Fruit fly (Drosophila melanogaster) whole organism, embryonic: ENCODE measurements around the gene CG15528.
A peak's percentile ranks its signal among the peaks of the same experiment; 100 is the strongest.

Experiments
- Abd-B ChIP-seq: fragments of 200-800 bp; sonication (Bioruptor generic); optimal IDR thresholded peaks from 2 replicates; lab custom pipeline; 2018; ENCODE audit warnings: missing biosample characterization, mild to moderate bottlenecking, missing genetic modification characterization, moderate library complexity
- BEAF-32 ChIP-seq: fragments of 200-800 bp; sonication (Bioruptor generic); optimal IDR thresholded peaks from 3 replicates; lab custom pipeline; 2017; ENCODE audit warnings: missing biosample characterization, missing genetic modification characterization, mild to moderate bottlenecking, moderate library complexity, missing genetic modification reagents
- CG10321 ChIP-seq: fragments of 200-800 bp; sonication (Bioruptor generic); IDR thresholded peaks from 2 replicates; pipeline ENCODE4 v1.3.6; 2022; ENCODE audit warnings: missing biosample characterization, missing genetic modification characterization
- CG14667 ChIP-seq: fragments of 200-800 bp; sonication (Bioruptor generic); IDR thresholded peaks from 2 replicates; pipeline ENCODE4 v1.3.6; 2022; ENCODE audit warnings: missing biosample characterization, missing genetic modification characterization
- CG15479 ChIP-seq: fragments of 200-800 bp; sonication (Bioruptor generic); optimal IDR thresholded peaks from 3 replicates; lab custom pipeline; 2019; ENCODE audit warnings: missing biosample characterization, mild to moderate bottlenecking, missing genetic modification characterization, moderate library complexity
- CG17912 ChIP-seq: fragments of 200-800 bp; sonication (Bioruptor generic); optimal IDR thresholded peaks from 2 replicates; lab custom pipeline; 2018; ENCODE audit warnings: missing biosample characterization, mild to moderate bottlenecking, missing genetic modification characterization
- CG1832 ChIP-seq: fragments of 200-800 bp; sonication (Bioruptor generic); optimal IDR thresholded peaks from 2 replicates; lab custom pipeline; 2017; ENCODE audit warnings: missing biosample characterization, mild to moderate bottlenecking, missing genetic modification characterization, inconsistent platforms
- CG2129 ChIP-seq: fragments of 200-800 bp; sonication (Bioruptor generic); IDR thresholded peaks from 2 replicates; pipeline ENCODE4 v1.3.6; 2022; ENCODE audit warnings: missing biosample characterization, missing genetic modification characterization; ENCODE audit not compliant: partially characterized antibody
- CG2202 ChIP-seq: fragments of 200-800 bp; sonication (Bioruptor generic); optimal IDR thresholded peaks from 2 replicates; lab custom pipeline; 2018; ENCODE audit warnings: missing biosample characterization, mild to moderate bottlenecking, missing genetic modification characterization
- CG6765 ChIP-seq: fragments of 200-800 bp; sonication (Bioruptor generic); optimal IDR thresholded peaks from 3 replicates; lab custom pipeline; 2017; ENCODE audit warnings: missing biosample characterization, mild to moderate bottlenecking, missing genetic modification characterization
- CG6813 ChIP-seq: fragments of 200-800 bp; sonication (Bioruptor generic); optimal IDR thresholded peaks from 2 replicates; lab custom pipeline; 2017; ENCODE audit warnings: missing biosample characterization, missing genetic modification characterization, mild to moderate bottlenecking, moderate library complexity, missing genetic modification reagents
- CG8359 ChIP-seq: fragments of 200-800 bp; sonication (Bioruptor generic); optimal IDR thresholded peaks from 2 replicates; lab custom pipeline; 2017; ENCODE audit warnings: missing biosample characterization, mild to moderate bottlenecking, missing genetic modification characterization, borderline replicate concordance
- CG8924 ChIP-seq: fragments of 200-800 bp; optimal IDR thresholded peaks from 3 replicates; lab custom pipeline; 2019; ENCODE audit warnings: missing biosample characterization, mild to moderate bottlenecking, missing genetic modification characterization, moderate library complexity
- CG9437 ChIP-seq: fragments of 200-800 bp; sonication (Bioruptor generic); optimal IDR thresholded peaks from 2 replicates; lab custom pipeline; 2018; ENCODE audit warnings: missing biosample characterization, mild to moderate bottlenecking, missing genetic modification characterization
- Drgx ChIP-seq: fragments of 200-800 bp; sonication (Bioruptor generic); IDR thresholded peaks from 2 replicates; pipeline ENCODE4 v1.3.6; 2022; ENCODE audit warnings: missing biosample characterization, missing genetic modification characterization
- Eip74EF ChIP-seq, 2 experiments: fragments of 200-800 bp in 1 of 2; fragments of >200 bp in 1 of 2; sonication (Bioruptor generic) in 1 of 2; optimal IDR thresholded peaks; 2 replicates each; lab custom pipeline; 2017 to 2019; ENCODE audit warnings: missing biosample characterization in 2 of 2, missing genetic modification characterization in 2 of 2, mild to moderate bottlenecking in 1 of 2, moderate library complexity in 1 of 2
- Fer3 ChIP-seq: fragments of 200-800 bp; sonication (Bioruptor generic); optimal IDR thresholded peaks from 2 replicates; lab custom pipeline; 2018; ENCODE audit warnings: missing biosample characterization, mild to moderate bottlenecking, missing genetic modification characterization, moderate library complexity
- GATAe ChIP-seq: fragments of 200-800 bp; sonication (Bioruptor generic); conservative IDR thresholded peaks from 2 replicates; pipeline ENCODE4 v1.3.6; 2022; ENCODE audit warnings: missing biosample characterization, missing genetic modification characterization
- Gsc ChIP-seq: fragments of 200-800 bp; sonication (Bioruptor generic); IDR thresholded peaks from 2 replicates; pipeline ENCODE4 v1.3.6; 2022; ENCODE audit warnings: missing biosample characterization, missing genetic modification characterization
- HmgZ ChIP-seq: fragments of 200-800 bp; sonication (Bioruptor generic); optimal IDR thresholded peaks from 2 replicates; lab custom pipeline; 2018; ENCODE audit warnings: missing biosample characterization, mild to moderate bottlenecking, missing genetic modification characterization
- MESR4 ChIP-seq: fragments of 200-800 bp; sonication (Bioruptor generic); optimal IDR thresholded peaks from 2 replicates; lab custom pipeline; 2018; ENCODE audit warnings: missing biosample characterization, mild to moderate bottlenecking, missing genetic modification characterization, moderate library complexity
- Myb ChIP-seq: fragments of 200-800 bp; sonication (Bioruptor generic); optimal IDR thresholded peaks from 2 replicates; lab custom pipeline; 2016; ENCODE audit warnings: missing biosample characterization, missing genetic modification characterization
- Side ChIP-seq: fragments of 200-800 bp; sonication (Bioruptor generic); optimal IDR thresholded peaks from 2 replicates; lab custom pipeline; 2016; ENCODE audit warnings: missing biosample characterization, missing genetic modification characterization
- Six4 ChIP-seq: fragments of 200-800 bp; sonication (Bioruptor generic); optimal IDR thresholded peaks from 2 replicates; lab custom pipeline; 2016; ENCODE audit warnings: missing biosample characterization, missing genetic modification characterization
- ara ChIP-seq: fragments of 200-800 bp; sonication (Bioruptor generic); IDR thresholded peaks from 2 replicates; pipeline ENCODE4 v1.3.6; 2022; ENCODE audit warnings: missing biosample characterization, missing genetic modification characterization
- az2 ChIP-seq: fragments of 200-800 bp; sonication (Bioruptor generic); optimal IDR thresholded peaks from 3 replicates; lab custom pipeline; 2016; ENCODE audit warnings: missing biosample characterization, missing genetic modification characterization
- bab2 ChIP-seq: fragments of 200-800 bp; sonication (Bioruptor generic); optimal IDR thresholded peaks from 2 replicates; lab custom pipeline; 2016; ENCODE audit warnings: missing biosample characterization, missing genetic modification characterization
- da ChIP-seq: fragments of 200-800 bp; sonication (Bioruptor generic); optimal IDR thresholded peaks from 2 replicates; lab custom pipeline; 2016; ENCODE audit warnings: missing biosample characterization, missing genetic modification characterization
- danr ChIP-seq: fragments of 200-800 bp; sonication (Bioruptor generic); IDR thresholded peaks from 2 replicates; pipeline ENCODE4 v1.3.6; 2022; ENCODE audit warnings: missing biosample characterization, missing genetic modification characterization
- dysf ChIP-seq: fragments of 200-800 bp; sonication (Bioruptor generic); IDR thresholded peaks from 3 replicates; pipeline ENCODE4 v1.3.6; 2022; ENCODE audit warnings: missing biosample characterization, missing genetic modification characterization
- ems ChIP-seq: fragments of 200-800 bp; sonication (Bioruptor generic); optimal IDR thresholded peaks from 3 replicates; lab custom pipeline; 2016; ENCODE audit warnings: missing biosample characterization, missing genetic modification characterization
- fd64A ChIP-seq: fragments of 200-800 bp; sonication (Bioruptor generic); optimal IDR thresholded peaks from 3 replicates; lab custom pipeline; 2018; ENCODE audit warnings: missing biosample characterization, mild to moderate bottlenecking, missing genetic modification characterization
- gce ChIP-seq: fragments of 200-800 bp; sonication (Bioruptor generic); IDR thresholded peaks from 3 replicates; pipeline ENCODE4 v1.3.6; 2022; ENCODE audit warnings: missing biosample characterization, missing genetic modification characterization
- gcm ChIP-seq: fragments of 200-800 bp; sonication (Bioruptor generic); optimal IDR thresholded peaks from 2 replicates; lab custom pipeline; 2019; ENCODE audit warnings: missing biosample characterization, mild to moderate bottlenecking, missing genetic modification characterization, moderate library complexity
- gcm2 ChIP-seq: fragments of 200-800 bp; sonication (Bioruptor generic); optimal IDR thresholded peaks from 2 replicates; lab custom pipeline; 2016; ENCODE audit warnings: missing biosample characterization, missing genetic modification characterization
- gem ChIP-seq: fragments of 200-800 bp; sonication (Bioruptor generic); optimal IDR thresholded peaks from 2 replicates; lab custom pipeline; 2019; ENCODE audit warnings: missing biosample characterization, mild to moderate bottlenecking, missing genetic modification characterization, moderate library complexity
- ham ChIP-seq: fragments of 200-800 bp; sonication (Bioruptor generic); IDR thresholded peaks from 2 replicates; pipeline ENCODE4 v1.3.6; 2022; ENCODE audit warnings: missing biosample characterization, missing genetic modification characterization
- jigr1 ChIP-seq: fragments of 200-800 bp; sonication (Bioruptor generic); IDR thresholded peaks from 3 replicates; pipeline ENCODE4 v1.3.6; 2022; ENCODE audit warnings: missing biosample characterization, missing genetic modification characterization
- jumu ChIP-seq: fragments of 200-800 bp; sonication (Bioruptor generic); optimal IDR thresholded peaks from 3 replicates; lab custom pipeline; 2016; ENCODE audit warnings: missing biosample characterization, missing genetic modification characterization
- ken ChIP-seq: fragments of 200-800 bp; sonication (Bioruptor generic); IDR thresholded peaks from 3 replicates; pipeline ENCODE4 v1.3.6; 2022; ENCODE audit warnings: missing biosample characterization, missing genetic modification characterization
- kni ChIP-seq: fragments of 200-800 bp; sonication (Bioruptor generic); optimal IDR thresholded peaks from 3 replicates; lab custom pipeline; 2017; ENCODE audit warnings: mild to moderate bottlenecking, missing biosample characterization, missing genetic modification reagents, missing genetic modification characterization
- nau ChIP-seq: fragments of 200-800 bp; sonication (Bioruptor generic); optimal IDR thresholded peaks from 3 replicates; lab custom pipeline; 2017; ENCODE audit warnings: missing biosample characterization, mild to moderate bottlenecking, missing genetic modification characterization, missing genetic modification reagents
- nerfin-2 ChIP-seq: fragments of 200-800 bp; sonication (Bioruptor generic); IDR thresholded peaks from 2 replicates; pipeline ENCODE4 v1.3.6; 2022; ENCODE audit warnings: missing biosample characterization, missing genetic modification characterization; ENCODE audit not compliant: partially characterized antibody
- pfk ChIP-seq: fragments of 200-800 bp; sonication (Bioruptor generic); optimal IDR thresholded peaks from 2 replicates; lab custom pipeline; 2018; ENCODE audit warnings: missing biosample characterization, mild to moderate bottlenecking, missing genetic modification characterization, moderate library complexity
- psq ChIP-seq: fragments of 200-800 bp; sonication (Bioruptor generic); optimal IDR thresholded peaks from 2 replicates; lab custom pipeline; 2017; ENCODE audit warnings: missing biosample characterization, missing genetic modification characterization
- sens-2 ChIP-seq: fragments of 200-800 bp; sonication (Bioruptor generic); IDR thresholded peaks from 2 replicates; pipeline ENCODE4 v1.3.6; 2022; ENCODE audit warnings: missing biosample characterization, missing genetic modification characterization
- slp2 ChIP-seq: fragments of 200-800 bp; sonication (Bioruptor generic); optimal IDR thresholded peaks from 2 replicates; lab custom pipeline; 2016; ENCODE audit warnings: missing biosample characterization, missing genetic modification characterization
- wor ChIP-seq: fragments of 200-800 bp; sonication (Bioruptor generic); IDR thresholded peaks from 2 replicates; pipeline ENCODE4 v1.3.6; 2022; ENCODE audit warnings: missing biosample characterization, missing genetic modification characterization
- yki ChIP-seq: fragments of >200 bp; optimal IDR thresholded peaks from 3 replicates; lab custom pipeline; 2018

Gene CG15528

DNA sequence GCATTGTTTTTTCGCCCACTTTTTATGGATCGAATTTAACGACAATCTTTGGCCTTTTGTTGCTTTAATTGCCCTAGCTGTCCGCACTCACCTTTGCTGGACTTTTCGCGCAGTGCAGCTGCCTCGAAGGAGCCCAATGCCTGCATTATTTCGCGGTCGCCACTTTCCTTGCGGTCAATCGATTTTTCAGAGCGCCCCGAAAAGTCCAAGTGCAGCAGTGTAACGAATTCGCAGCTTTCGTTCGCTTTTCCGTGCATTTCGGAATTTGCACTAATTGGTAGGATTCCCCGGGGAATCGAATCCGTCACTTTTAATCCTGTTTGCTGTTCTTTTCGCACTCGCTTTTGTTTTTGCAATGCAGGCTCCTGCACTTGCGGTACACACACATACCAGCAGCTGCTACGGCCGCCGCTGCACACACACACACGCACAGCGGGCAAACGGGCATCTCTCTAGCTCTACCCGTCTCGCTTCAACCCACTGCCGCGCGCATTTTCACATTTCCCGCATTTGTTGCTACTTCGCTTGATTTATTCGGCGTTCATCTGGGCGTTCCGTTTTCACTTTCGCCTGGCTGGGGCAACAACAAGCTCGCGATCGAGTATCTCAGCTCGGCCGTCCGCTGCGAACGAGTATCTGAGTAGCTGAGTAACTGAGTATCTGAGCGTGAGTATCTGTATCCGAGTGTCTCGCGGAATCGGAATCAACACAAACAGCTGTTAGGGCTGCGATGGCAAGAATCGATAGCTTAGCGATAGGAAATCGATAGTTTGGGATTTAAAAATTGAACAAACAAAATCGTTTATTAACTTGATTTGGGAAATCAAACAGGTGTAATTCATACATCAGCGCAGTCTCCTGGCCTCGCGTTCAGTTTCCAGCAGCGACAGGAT lies 30.1 kb downstream of the CG15528 start, which contains the start of gene Mgat2 (continued):
- TF ChIP-seq ems (peak; percentile 11), wor (GFP tag; lab: Robert Waterston, UW) (no peak), CG10321 (peak; percentile 72), da (GFP tag; lab: Kevin White, UChicago) (peak; percentile 23), nau (GFP tag; lab: Kevin White, UChicago) (no peak), BEAF-32 (GFP tag; lab: Kevin White, UChicago) (peak; percentile 90), ham (GFP tag; lab: Robert Waterston, UW) (no peak), ken (GFP tag; lab: Robert Waterston, UW) (no peak), Eip74EF (GFP tag; optimal IDR thresholded peaks at IDR 0.05; lab: Kevin White, UChicago) (peak in 1 of 2 experiments; percentile 61), pfk (peak; percentile 83), danr (GFP tag; lab: Robert Waterston, UW) (no peak), gem (no peak), dysf (no peak), CG2202 (peak; percentile 66), GATAe (no peak), MESR4 (GFP tag; lab: Kevin White, UChicago) (peak; percentile 81), kni (GFP tag; lab: Kevin White, UChicago) (peak; percentile 90), CG15479 (GFP tag; lab: Kevin White, UChicago) (peak; percentile 59), psq (GFP tag; lab: Kevin White, UChicago) (no peak), fd64A (GFP tag; lab: Kevin White, UChicago) (peak; percentile 67), gcm2 (GFP tag; lab: Kevin White, UChicago) (peak; percentile 32), Gsc (GFP tag; lab: Robert Waterston, UW) (no peak), Side (GFP tag; lab: Kevin White, UChicago) (peak; percentile 63), Myb (GFP tag; lab: Kevin White, UChicago) (no peak), slp2 (GFP tag; lab: Kevin White, UChicago) (no peak), yki (no peak), CG6765 (peak; percentile 28), Fer3 (peak; percentile 15), HmgZ (tag; lab: Kevin White, UChicago) (peak; percentile 69), nerfin-2 (GFP tag; lab: Robert Waterston, UW) (peak; percentile 72), Six4 (no peak), jumu (no peak), bab2 (GFP tag; lab: Kevin White, UChicago) (no peak), Abd-B (GFP tag; lab: Kevin White, UChicago) (no peak), Drgx (GFP tag; lab: Robert Waterston, UW) (peak; percentile 46), CG6813 (GFP tag; lab: Kevin White, UChicago) (peak; percentile 55), CG8359 (GFP tag; lab: Kevin White, UChicago) (no peak), CG2129 (GFP tag; lab: Robert Waterston, UW) (peak; percentile 80), CG8924 (tag; lab: Kevin White, UChicago) (peak; percentile 83), CG14667 (GFP tag; lab: Robert Waterston, UW) (no peak), ara (GFP tag; lab: Robert Waterston, UW) (0 out of 2 replicates have a peak, but pooled peaks have one; percentile 29), CG17912 (GFP tag; lab: Kevin White, UChicago) (no peak), CG9437 (no peak), sens-2 (GFP tag; lab: Robert Waterston, UW) (peak; percentile 39; the same call in 1 of the 2 replicates), az2 (GFP tag; lab: Kevin White, UChicago) (no peak), gce (GFP tag; lab: Robert Waterston, UW) (peak; percentile 31; the same call in 1 of the 3 replicates), CG1832 (GFP tag; lab: Kevin White, UChicago) (peak; percentile 76), gcm (GFP tag; lab: Kevin White, UChicago) (peak; percentile 97), jigr1 (GFP tag; lab: Robert Waterston, UW) (no peak)
